Fruit fly (Drosophila melanogaster) whole organism, pupa: ENCODE results near the gene CG7985.

Experiments used
- CG10348 ChIP-seq: fragments of 200-800 bp; sonication (Bioruptor generic); IDR thresholded peaks from 2 replicates; pipeline ENCODE4 v1.3.6; 2022; ENCODE audit warnings: missing biosample characterization, missing genetic modification characterization
- CG4496 ChIP-seq: fragments of 200-800 bp; sonication (Bioruptor generic); IDR thresholded peaks from 3 replicates; pipeline ENCODE4 v1.3.6; 2022; ENCODE audit warnings: missing biosample characterization, missing genetic modification characterization
- EcR ChIP-seq: fragments of 200-800 bp; sonication (Bioruptor generic); optimal IDR thresholded peaks from 3 replicates; lab custom pipeline; 2019; ENCODE audit warnings: missing biosample characterization, missing genetic modification characterization, mild to moderate bottlenecking, moderate library complexity, missing genetic modification reagents
- Ets98B ChIP-seq: fragments of 200-800 bp; sonication (Bioruptor generic); IDR thresholded peaks from 2 replicates; pipeline ENCODE4 v1.3.6; 2022; ENCODE audit warnings: missing biosample characterization, missing genetic modification characterization
- fd96Ca ChIP-seq: fragments of 200-800 bp; sonication (Bioruptor generic); IDR thresholded peaks from 3 replicates; pipeline ENCODE4 v1.3.6; 2022; ENCODE audit warnings: missing biosample characterization, missing genetic modification characterization

DNA sequence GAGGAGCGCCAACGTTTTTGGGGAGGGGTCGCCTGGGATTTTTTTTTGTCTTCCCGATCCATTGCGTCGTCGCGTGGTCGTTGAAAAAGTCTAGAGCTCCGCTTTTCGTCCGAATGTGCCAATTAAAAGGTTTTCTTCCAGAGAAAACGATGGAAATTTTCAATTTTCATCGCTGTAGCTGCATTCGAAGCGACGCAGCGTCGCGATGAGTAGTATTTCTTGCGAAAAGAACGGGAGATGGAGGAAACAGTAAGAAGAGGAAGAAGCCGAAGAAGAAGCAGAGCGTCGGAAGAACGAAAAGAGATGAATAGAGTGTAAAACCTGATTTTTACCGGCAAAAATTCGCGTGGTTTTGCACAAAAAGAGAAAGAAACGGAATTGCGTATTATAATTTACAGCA, 43.3 kb downstream of the CG7985 start:
- no peak for TF ChIP-seq fd96Ca (GFP tag; lab: Robert Waterston, UW)
- TF ChIP-seq EcR (GFP tag; lab: Kevin White, UChicago): no peak
- TF ChIP-seq CG4496: no peak
- TF ChIP-seq Ets98B (GFP tag; lab: Robert Waterston, UW): no peak
- TF ChIP-seq CG10348 (GFP tag; lab: Robert Waterston, UW): no peak
